Fruit fly (Drosophila melanogaster) whole organism, embryonic: ENCODE measurements around the gene CG18563.
A peak's percentile ranks its signal among the peaks of the same experiment; 100 is the strongest.

Source experiments
- Abd-B ChIP-seq: fragments of 200-800 bp; sonication (Bioruptor generic); optimal IDR thresholded peaks from 2 replicates; lab custom pipeline; 2018; ENCODE audit warnings: missing biosample characterization, mild to moderate bottlenecking, missing genetic modification characterization, moderate library complexity
- Adf1 ChIP-seq: fragments of 200-800 bp; sonication (Bioruptor generic); IDR thresholded peaks from 2 replicates; pipeline ENCODE4 v1.3.6; 2022; ENCODE audit warnings: missing biosample characterization, missing genetic modification characterization
- CG10267 ChIP-seq: fragments of 200-800 bp; sonication (Bioruptor generic); optimal IDR thresholded peaks from 2 replicates; lab custom pipeline; 2018; ENCODE audit warnings: missing biosample characterization, mild to moderate bottlenecking, missing genetic modification characterization, moderate library complexity
- CG11456 ChIP-seq: fragments of 200-800 bp; sonication (Bioruptor generic); IDR thresholded peaks from 3 replicates; pipeline ENCODE4 v1.3.6; 2022; ENCODE audit warnings: missing biosample characterization, missing genetic modification characterization
- CG12071 ChIP-seq: fragments of 200-800 bp; sonication (Bioruptor generic); optimal IDR thresholded peaks from 3 replicates; lab custom pipeline; 2018; ENCODE audit warnings: missing biosample characterization, mild to moderate bottlenecking, missing genetic modification characterization
- CG12391 ChIP-seq: fragments of 200-800 bp; sonication (Bioruptor generic); optimal IDR thresholded peaks from 3 replicates; lab custom pipeline; 2018; ENCODE audit warnings: missing biosample characterization, mild to moderate bottlenecking, missing genetic modification characterization, moderate library complexity
- CG13775 ChIP-seq: fragments of 200-800 bp; sonication (Bioruptor generic); optimal IDR thresholded peaks from 3 replicates; lab custom pipeline; 2017; ENCODE audit warnings: missing biosample characterization, mild to moderate bottlenecking, missing genetic modification characterization
- CG14667 ChIP-seq: fragments of 200-800 bp; sonication (Bioruptor generic); IDR thresholded peaks from 2 replicates; pipeline ENCODE4 v1.3.6; 2022; ENCODE audit warnings: missing biosample characterization, missing genetic modification characterization
- CG15269 ChIP-seq: fragments of 200-800 bp; sonication (Bioruptor generic); optimal IDR thresholded peaks from 2 replicates; lab custom pipeline; 2018; ENCODE audit warnings: missing biosample characterization, mild to moderate bottlenecking, missing genetic modification characterization, moderate library complexity
- CG15514 ChIP-seq: fragments of 200-800 bp; sonication (Bioruptor generic); optimal IDR thresholded peaks from 3 replicates; lab custom pipeline; 2017; ENCODE audit warnings: missing biosample characterization, missing genetic modification characterization, mild to moderate bottlenecking, moderate library complexity, missing genetic modification reagents
- CG1647 ChIP-seq: fragments of 200-800 bp; sonication (Bioruptor generic); optimal IDR thresholded peaks from 3 replicates; lab custom pipeline; 2016; ENCODE audit warnings: missing biosample characterization, missing genetic modification characterization
- CG16863 ChIP-seq: fragments of 200-800 bp; sonication (Bioruptor generic); optimal IDR thresholded peaks from 3 replicates; lab custom pipeline; 2016; ENCODE audit warnings: missing biosample characterization, missing genetic modification characterization
- CG17385 ChIP-seq: fragments of 200-800 bp; sonication (Bioruptor generic); optimal IDR thresholded peaks from 3 replicates; lab custom pipeline; 2018; ENCODE audit warnings: missing biosample characterization, mild to moderate bottlenecking, missing genetic modification characterization
- CG17829 ChIP-seq: fragments of 200-800 bp; optimal IDR thresholded peaks from 2 replicates; lab custom pipeline; 2019; ENCODE audit warnings: missing biosample characterization, mild to moderate bottlenecking, missing genetic modification characterization, moderate library complexity
- CG2889 ChIP-seq: fragments of 200-800 bp; sonication (Bioruptor generic); IDR thresholded peaks from 3 replicates; pipeline ENCODE4 v1.3.6; 2022; ENCODE audit warnings: missing biosample characterization, missing genetic modification characterization
- CG33557 ChIP-seq: fragments of 200-800 bp; sonication (Bioruptor generic); optimal IDR thresholded peaks from 2 replicates; lab custom pipeline; 2019; ENCODE audit warnings: missing biosample characterization, mild to moderate bottlenecking, missing genetic modification characterization, moderate library complexity
- CG4282 ChIP-seq: fragments of 200-800 bp; sonication (Bioruptor generic); optimal IDR thresholded peaks from 2 replicates; lab custom pipeline; 2016; ENCODE audit warnings: missing biosample characterization, missing genetic modification characterization
- CG4854 ChIP-seq: fragments of 200-800 bp; sonication (Bioruptor generic); optimal IDR thresholded peaks from 2 replicates; lab custom pipeline; 2016; ENCODE audit warnings: missing biosample characterization, missing genetic modification characterization, inconsistent platforms
- CG6175 ChIP-seq: fragments of 200-800 bp; sonication (Bioruptor generic); IDR thresholded peaks from 3 replicates; pipeline ENCODE4 v1.3.6; 2022; ENCODE audit warnings: missing biosample characterization, missing genetic modification characterization
- CG6654 ChIP-seq: fragments of 200-800 bp; sonication (Bioruptor generic); optimal IDR thresholded peaks from 2 replicates; lab custom pipeline; 2017; ENCODE audit warnings: missing biosample characterization, mild to moderate bottlenecking, missing genetic modification characterization
- CG6683 ChIP-seq: fragments of 200-800 bp; sonication (Bioruptor generic); optimal IDR thresholded peaks from 2 replicates; lab custom pipeline; 2017; ENCODE audit warnings: missing biosample characterization, mild to moderate bottlenecking, missing genetic modification characterization, missing genetic modification reagents
- CG8089 ChIP-seq: fragments of 200-800 bp; sonication (Bioruptor generic); optimal IDR thresholded peaks from 3 replicates; lab custom pipeline; 2016; ENCODE audit warnings: missing biosample characterization, missing genetic modification characterization
- CG9817 ChIP-seq: fragments of 200-800 bp; sonication (Bioruptor generic); optimal IDR thresholded peaks from 2 replicates; lab custom pipeline; 2018; ENCODE audit warnings: missing biosample characterization, mild to moderate bottlenecking, missing genetic modification characterization, moderate library complexity
- CG9932 ChIP-seq: fragments of 200-800 bp; sonication (Bioruptor generic); IDR thresholded peaks from 2 replicates; pipeline ENCODE4 v1.3.6; 2022; ENCODE audit warnings: missing biosample characterization, missing genetic modification characterization
- Dbx ChIP-seq: fragments of 200-800 bp; sonication (Bioruptor generic); IDR thresholded peaks from 3 replicates; pipeline ENCODE4 v1.3.6; 2022; ENCODE audit warnings: missing biosample characterization, missing genetic modification characterization
- Deaf1 ChIP-seq: fragments of 200-800 bp; optimal IDR thresholded peaks from 3 replicates; lab custom pipeline; 2019; ENCODE audit warnings: missing biosample characterization, mild to moderate bottlenecking, missing genetic modification characterization, moderate library complexity
- Doc3 ChIP-seq: fragments of 200-800 bp; sonication (Bioruptor generic); IDR thresholded peaks from 3 replicates; pipeline ENCODE4 v1.3.6; 2022; ENCODE audit warnings: missing biosample characterization, missing genetic modification characterization; ENCODE audit not compliant: partially characterized antibody
- Ets97D ChIP-seq: fragments of 200-800 bp; sonication (Bioruptor generic); optimal IDR thresholded peaks from 3 replicates; lab custom pipeline; 2016; ENCODE audit warnings: missing biosample characterization, missing genetic modification characterization
- GATAe ChIP-seq: fragments of 200-800 bp; sonication (Bioruptor generic); conservative IDR thresholded peaks from 2 replicates; pipeline ENCODE4 v1.3.6; 2022; ENCODE audit warnings: missing biosample characterization, missing genetic modification characterization
- HLH3B ChIP-seq: fragments of 200-800 bp; sonication (Bioruptor generic); IDR thresholded peaks from 2 replicates; pipeline ENCODE4 v1.3.6; 2022; ENCODE audit warnings: missing biosample characterization, missing genetic modification characterization
- Hr3 ChIP-seq: fragments of 200-800 bp; sonication (Bioruptor generic); optimal IDR thresholded peaks from 3 replicates; lab custom pipeline; 2016; ENCODE audit warnings: missing biosample characterization, missing genetic modification characterization
- Hr39 ChIP-seq: fragments of >200 bp; optimal IDR thresholded peaks from 2 replicates; lab custom pipeline; 2017
- Opbp ChIP-seq: fragments of 200-800 bp; sonication (Bioruptor generic); IDR thresholded peaks from 3 replicates; pipeline ENCODE4 v1.3.6; 2022; ENCODE audit warnings: missing biosample characterization, missing genetic modification characterization; ENCODE audit not compliant: partially characterized antibody
- Sry-β ChIP-seq: fragments of 200-800 bp; sonication (Bioruptor generic); optimal IDR thresholded peaks from 2 replicates; lab custom pipeline; 2018; ENCODE audit warnings: missing biosample characterization, mild to moderate bottlenecking, missing genetic modification characterization, moderate library complexity
- Taf1 ChIP-seq: fragments of 200-800 bp; sonication (Bioruptor generic); IDR thresholded peaks from 2 replicates; pipeline ENCODE4 v1.3.6; 2022; ENCODE audit warnings: missing biosample characterization, missing genetic modification characterization
- Tbp ChIP-seq: fragments of >200 bp; optimal IDR thresholded peaks from 2 replicates; lab custom pipeline; 2018; ENCODE audit warnings: missing biosample characterization, missing genetic modification characterization
- Xrp1 ChIP-seq: fragments of 200-800 bp; sonication (Bioruptor generic); IDR thresholded peaks from 2 replicates; pipeline ENCODE4 v1.3.6; 2022; ENCODE audit warnings: missing biosample characterization, missing genetic modification characterization
- al ChIP-seq: fragments of 200-800 bp; sonication (Bioruptor generic); IDR thresholded peaks from 2 replicates; pipeline ENCODE4 v1.3.6; 2022; ENCODE audit warnings: missing biosample characterization, missing genetic modification characterization
- ase ChIP-seq: fragments of 200-800 bp; sonication (Bioruptor generic); IDR thresholded peaks from 3 replicates; pipeline ENCODE4 v1.3.6; 2022; ENCODE audit warnings: missing biosample characterization, missing genetic modification characterization
- corto ChIP-seq: fragments of 200-800 bp; sonication (Bioruptor generic); optimal IDR thresholded peaks from 2 replicates; lab custom pipeline; 2016; ENCODE audit warnings: missing biosample characterization, mild to moderate bottlenecking, missing genetic modification characterization, moderate library complexity
- dm ChIP-seq: fragments of 200-800 bp; sonication (Bioruptor generic); optimal IDR thresholded peaks from 3 replicates; lab custom pipeline; 2016; ENCODE audit warnings: missing biosample characterization, missing genetic modification characterization
- ems ChIP-seq: fragments of 200-800 bp; sonication (Bioruptor generic); optimal IDR thresholded peaks from 3 replicates; lab custom pipeline; 2016; ENCODE audit warnings: missing biosample characterization, missing genetic modification characterization
- eve ChIP-seq, 2 experiments: fragments of >200 bp; optimal IDR thresholded peaks; 2 replicates each; lab custom pipeline; 2017; ENCODE audit warnings: missing biosample characterization in 2 of 2, missing genetic modification characterization in 2 of 2
- fru ChIP-seq: fragments of >200 bp; optimal IDR thresholded peaks from 2 replicates; lab custom pipeline; 2017
- gt ChIP-seq: fragments of 200-800 bp; sonication (Bioruptor generic); IDR thresholded peaks from 2 replicates; pipeline ENCODE4 v1.3.6; 2022; ENCODE audit warnings: missing biosample characterization, missing genetic modification characterization
- kni ChIP-seq: fragments of 200-800 bp; sonication (Bioruptor generic); optimal IDR thresholded peaks from 3 replicates; lab custom pipeline; 2017; ENCODE audit warnings: mild to moderate bottlenecking, missing biosample characterization, missing genetic modification reagents, missing genetic modification characterization
- nerfin-2 ChIP-seq: fragments of 200-800 bp; sonication (Bioruptor generic); IDR thresholded peaks from 2 replicates; pipeline ENCODE4 v1.3.6; 2022; ENCODE audit warnings: missing biosample characterization, missing genetic modification characterization; ENCODE audit not compliant: partially characterized antibody
- nmo ChIP-seq: fragments of 200-800 bp; sonication (Bioruptor generic); optimal IDR thresholded peaks from 2 replicates; lab custom pipeline; 2018; ENCODE audit warnings: missing biosample characterization, mild to moderate bottlenecking, missing genetic modification characterization, moderate library complexity
- schlank ChIP-seq: fragments of 200-800 bp; sonication (Bioruptor generic); optimal IDR thresholded peaks from 2 replicates; lab custom pipeline; 2018; ENCODE audit warnings: missing biosample characterization, mild to moderate bottlenecking, missing genetic modification characterization
- sisA ChIP-seq: fragments of 200-800 bp; sonication (Bioruptor generic); IDR thresholded peaks from 2 replicates; pipeline ENCODE4 v1.3.6; 2022; ENCODE audit warnings: missing biosample characterization, missing genetic modification characterization
- so ChIP-seq: fragments of 200-800 bp; sonication (Bioruptor generic); IDR thresholded peaks from 3 replicates; pipeline ENCODE4 v1.3.6; 2022; ENCODE audit warnings: missing biosample characterization, missing genetic modification characterization
- vnd ChIP-seq: fragments of 200-800 bp; sonication (Bioruptor generic); IDR thresholded peaks from 3 replicates; pipeline ENCODE4 v1.3.6; 2022; ENCODE audit warnings: missing biosample characterization, missing genetic modification characterization; ENCODE audit not compliant: partially characterized antibody

The CG18563 gene

dm6 chr2L:17484174-17484573, 26.3 kb upstream of the CG18563 start, which contains the start of the genes GCS2beta and CG5131 (continued):
- no peak for TF ChIP-seq fru (lab: Kevin White, UChicago)
- peak; percentile 97 for TF ChIP-seq CG11456 (GFP tag; lab: Robert Waterston, UW)
- TF ChIP-seq vnd (GFP tag; lab: Robert Waterston, UW) = peak; percentile 89
- TF ChIP-seq Abd-B (GFP tag; lab: Kevin White, UChicago) = peak; percentile 98
- TF ChIP-seq CG17385 (GFP tag; lab: Kevin White, UChicago) = peak; percentile 78
- TF ChIP-seq CG8089 = peak; percentile 90
- peak; percentile 92 for TF ChIP-seq ase (GFP tag; lab: Robert Waterston, UW)
- peak; percentile 87 for TF ChIP-seq schlank (tag; lab: Kevin White, UChicago)
- peak; percentile 90 for TF ChIP-seq so (GFP tag; lab: Robert Waterston, UW)
- peak; percentile 76 for TF ChIP-seq CG10267 (tag; lab: Kevin White, UChicago)
- peak; percentile 92 for TF ChIP-seq CG13775 (GFP tag; lab: Kevin White, UChicago)
- peak; percentile 88 for TF ChIP-seq CG15514 (GFP tag; lab: Kevin White, UChicago)
- TF ChIP-seq CG6654 = peak; percentile 72
- peak; percentile 88 for TF ChIP-seq dm (GFP tag; lab: Kevin White, UChicago)
- TF ChIP-seq nerfin-2 = peak; percentile 62; the same call in 1 of the 2 replicates
- peak; percentile 94 for TF ChIP-seq CG2889 (GFP tag; lab: Robert Waterston, UW)
- TF ChIP-seq ems (GFP tag; lab: Kevin White, UChicago) = peak; percentile 93
- peak; percentile 94 for TF ChIP-seq CG1647 (GFP tag; lab: Kevin White, UChicago)
- TF ChIP-seq Dbx = peak; percentile 95
- peak; percentile 88 for TF ChIP-seq CG17829
- peak; percentile 92 for TF ChIP-seq Ets97D (GFP tag; lab: Kevin White, UChicago)
- peak; percentile 74 for TF ChIP-seq Adf1 (GFP tag; lab: Robert Waterston, UW)
- TF ChIP-seq Opbp (GFP tag; lab: Robert Waterston, UW) = peak; percentile 89
- TF ChIP-seq Doc3 (GFP tag; lab: Robert Waterston, UW) = peak; percentile 94
- peak; percentile 96 for TF ChIP-seq CG9817 (tag; lab: Kevin White, UChicago)
- peak; percentile 91 for TF ChIP-seq CG4854 (GFP tag; lab: Kevin White, UChicago)
- TF ChIP-seq eve (GFP tag; optimal IDR thresholded peaks at IDR 0.05; lab: Kevin White, UChicago) = no peak
- peak; percentile 84 for TF ChIP-seq GATAe
- TF ChIP-seq CG12071 (GFP tag; lab: Kevin White, UChicago) = peak; percentile 82
- TF ChIP-seq CG15269 (tag; lab: Kevin White, UChicago) = peak; percentile 89
- peak; percentile 91 for TF ChIP-seq HLH3B (GFP tag; lab: Robert Waterston, UW)
- no peak for TF ChIP-seq Deaf1 (tag; lab: Kevin White, UChicago)
- TF ChIP-seq Sry-β = peak; percentile 23
- TF ChIP-seq kni = peak; percentile 8
- peak; percentile 48 for TF ChIP-seq corto (GFP tag; lab: Kevin White, UChicago)
- TF ChIP-seq CG4282 (GFP tag; lab: Kevin White, UChicago) = peak; percentile 92
- peak; percentile 92 for TF ChIP-seq Xrp1 (GFP tag; lab: Robert Waterston, UW)
- TF ChIP-seq al (GFP tag; lab: Robert Waterston, UW) = peak; percentile 94
- TF ChIP-seq Hr39 (lab: Kevin White, UChicago) = no peak
- peak; percentile 52 for TF ChIP-seq CG33557 (GFP tag; lab: Kevin White, UChicago)
- TF ChIP-seq CG6175 (GFP tag; lab: Robert Waterston, UW) = peak; percentile 90
- TF ChIP-seq Tbp (GFP tag; lab: Kevin White, UChicago) = no peak
- peak; percentile 75 for TF ChIP-seq gt (GFP tag; lab: Robert Waterston, UW)
- TF ChIP-seq CG12391 (tag; lab: Kevin White, UChicago) = peak; percentile 91
- TF ChIP-seq CG14667 (GFP tag; lab: Robert Waterston, UW) = peak; percentile 92
- peak; percentile 95 for TF ChIP-seq CG16863 (GFP tag; lab: Kevin White, UChicago)
- TF ChIP-seq CG6683 (GFP tag; lab: Kevin White, UChicago) = peak; percentile 78
- TF ChIP-seq nmo = peak; percentile 96
- TF ChIP-seq sisA (GFP tag; lab: Robert Waterston, UW) = peak; percentile 95
- TF ChIP-seq Hr3 = peak; percentile 94
- peak; percentile 93 for TF ChIP-seq Taf1
- TF ChIP-seq CG9932 = peak; percentile 98
